Fruit fly (Drosophila melanogaster): ENCODE results near the gene yellow-f.
A peak's percentile ranks its signal among the peaks of the same experiment; 100 is the strongest.

The yellow-f gene

DNA sequence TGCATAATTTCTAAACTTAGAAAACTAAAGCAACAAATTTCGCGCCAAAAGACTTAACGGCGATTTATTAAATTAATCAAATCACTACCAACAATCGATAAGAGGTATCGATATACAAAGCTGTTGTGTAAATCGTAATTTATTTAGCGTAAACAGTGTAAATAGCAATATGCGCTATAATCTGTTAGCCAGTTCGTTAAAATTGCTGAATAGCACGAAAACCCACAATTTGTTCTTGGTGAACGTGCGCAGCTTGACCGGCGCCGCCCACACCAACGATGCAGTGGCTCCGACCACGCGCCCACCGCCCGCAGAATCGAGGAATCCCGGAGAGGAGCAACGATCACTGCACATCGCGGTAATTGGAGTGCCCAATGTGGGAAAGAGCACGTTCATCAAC is 2.5 kb upstream of the yellow-f start, which contains the start of gene CG7488:
Gene CG7488 (plus strand): TSS at position 99 of the 400 bp plus-strand sequence.
- TF ChIP-seq Abd-B (GFP tag; optimal IDR thresholded peaks at IDR 0.05), result no peak
- no peak for TF ChIP-seq tai (GFP tag; optimal IDR thresholded peaks at IDR 0.05)
- no peak for TF ChIP-seq dmrt93B (GFP tag; optimal IDR thresholded peaks at IDR 0.05)
- no peak for TF ChIP-seq h (GFP tag; optimal IDR thresholded peaks at IDR 0.05)
- TF ChIP-seq Rel (GFP tag; optimal IDR thresholded peaks at IDR 0.05), result no peak
- TF ChIP-seq Rel (tag; optimal IDR thresholded peaks at IDR 0.05), result no peak
- TF ChIP-seq woc (GFP tag; optimal IDR thresholded peaks at IDR 0.05), result no peak
- no peak for TF ChIP-seq Myc (optimal IDR thresholded peaks at IDR 0.05)
- no peak for TF ChIP-seq CG9705 (GFP tag; optimal IDR thresholded peaks at IDR 0.05)
- no peak for TF ChIP-seq HLH106 (tag; optimal IDR thresholded peaks at IDR 0.05)
- TF ChIP-seq pan (optimal IDR thresholded peaks at IDR 0.05), result no peak
- TF ChIP-seq Dfd (GFP tag; optimal IDR thresholded peaks at IDR 0.05), result no peak

DNA sequence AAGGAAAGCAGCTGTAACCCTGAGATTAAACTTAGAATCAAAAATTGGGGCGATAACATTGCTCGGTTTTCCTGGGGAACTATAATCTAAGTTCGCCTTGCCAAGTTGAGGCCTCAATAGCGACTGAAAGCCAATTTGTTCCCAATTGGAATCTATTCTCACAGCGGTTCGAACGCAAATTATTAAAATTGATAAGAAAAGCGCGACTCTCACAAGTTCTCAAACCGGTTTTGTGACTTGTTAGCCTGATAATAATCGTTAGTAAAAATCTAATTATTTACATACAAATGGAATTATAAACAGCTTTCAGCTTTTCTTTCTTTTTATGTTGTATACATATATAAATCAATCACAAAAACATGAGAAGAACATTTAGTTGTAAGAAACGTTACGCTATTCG is 2.0 kb upstream of the yellow-f start, which contains the start of gene yellow-f2:
Gene yellow-f2 (minus strand): TSS at position 101 of the 400 bp plus-strand sequence.
- TF ChIP-seq GATAd (GFP tag; optimal IDR thresholded peaks at IDR 0.05), result no peak
- TF ChIP-seq CrebA (GFP tag; optimal IDR thresholded peaks at IDR 0.05; ENCODE audit: borderline replicate concordance), result no peak
- no peak for TF ChIP-seq Jra (GFP tag; optimal IDR thresholded peaks at IDR 0.05)
- TF ChIP-seq pan (optimal IDR thresholded peaks at IDR 0.05), result no peak
- no peak for TF ChIP-seq sv (GFP tag; optimal IDR thresholded peaks at IDR 0.05)
- no peak for TF ChIP-seq brk (GFP tag; optimal IDR thresholded peaks at IDR 0.05)
- no peak for TF ChIP-seq br (GFP tag; optimal IDR thresholded peaks at IDR 0.05)
- TF ChIP-seq Dif (GFP tag; optimal IDR thresholded peaks at IDR 0.05; ENCODE audit: partially characterized antibody), result no peak
- no peak for TF ChIP-seq psq (GFP tag; optimal IDR thresholded peaks at IDR 0.05)
- no peak for TF ChIP-seq usp (GFP tag; optimal IDR thresholded peaks at IDR 0.05)
- TF ChIP-seq CG32264 (GFP tag; optimal IDR thresholded peaks at IDR 0.05), result no peak
- TF ChIP-seq OdsH (GFP tag; optimal IDR thresholded peaks at IDR 0.05), result no peak
- TF ChIP-seq Rel (GFP tag; optimal IDR thresholded peaks at IDR 0.05), result no peak
- no peak for TF ChIP-seq Rel (tag; optimal IDR thresholded peaks at IDR 0.05)
- no peak for TF ChIP-seq Hr78 (GFP tag; optimal IDR thresholded peaks at IDR 0.05)

dm6 chr3R:12988411-12988810 is 4.6 kb downstream of the yellow-f start, which contains the start of gene CG14383:
CG14383 (minus strand) TSS chr3R:12988511.
- TF ChIP-seq foxo (GFP tag; optimal IDR thresholded peaks at IDR 0.05), result no peak
- no peak for TF ChIP-seq Dif (GFP tag; optimal IDR thresholded peaks at IDR 0.05; ENCODE audit: partially characterized antibody)
- TF ChIP-seq CG9705 (GFP tag; optimal IDR thresholded peaks at IDR 0.05), result no peak

DNA sequence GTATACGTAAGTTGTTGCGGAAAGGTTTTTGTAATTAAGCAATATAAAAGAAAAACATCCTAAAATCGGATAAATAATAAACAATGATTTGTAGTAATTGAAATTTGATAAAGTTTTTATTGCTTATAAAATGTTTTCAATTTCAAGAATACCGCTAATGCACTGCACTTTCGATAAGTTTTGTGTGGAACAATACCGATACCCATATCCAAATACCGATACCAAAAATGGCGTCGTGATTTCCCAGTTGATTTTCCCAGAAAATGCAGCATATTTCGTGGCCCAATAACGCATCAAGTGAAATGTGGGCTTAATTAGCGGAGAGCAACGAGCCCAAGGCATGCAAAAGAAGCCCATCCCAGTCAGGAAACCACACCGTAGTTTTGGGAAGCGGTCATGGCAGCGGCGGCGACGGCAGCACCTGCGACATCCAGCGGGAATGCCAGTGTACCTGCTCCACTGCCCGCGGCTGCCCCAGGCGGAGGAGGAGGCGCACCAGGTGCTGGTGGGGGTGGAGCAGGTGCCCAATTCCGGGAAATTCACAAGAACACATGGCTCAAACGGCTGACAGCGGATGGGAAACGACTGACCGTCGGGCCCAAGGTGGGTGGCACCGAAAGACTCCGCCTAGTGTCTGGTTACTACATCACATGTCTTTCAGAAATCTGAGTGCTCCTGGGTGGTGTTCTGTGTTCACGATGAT is 7.0 kb downstream of the yellow-f start, which contains the start of gene CG31342:
Gene CG31342 (plus strand): TSS at position 214 of the 703 bp plus-strand sequence.
- TF ChIP-seq woc (GFP tag; optimal IDR thresholded peaks at IDR 0.05) (no peak), Vsx2 (GFP tag; optimal IDR thresholded peaks at IDR 0.05; ENCODE audit: partially characterized antibody) (no peak), GATAd (GFP tag; optimal IDR thresholded peaks at IDR 0.05) (no peak), jim (GFP tag; optimal IDR thresholded peaks at IDR 0.05) (no peak), OdsH (GFP tag; optimal IDR thresholded peaks at IDR 0.05) (no peak), ey (GFP tag; optimal IDR thresholded peaks at IDR 0.05) (peak; percentile 13), Rel (GFP tag; optimal IDR thresholded peaks at IDR 0.05) (no peak), Rel (tag; optimal IDR thresholded peaks at IDR 0.05) (peak; percentile 20)

- TF ChIP-seq ey (GFP tag; optimal IDR thresholded peaks at IDR 0.05) (no peak), GATAd (GFP tag; optimal IDR thresholded peaks at IDR 0.05) (no peak), woc (GFP tag; optimal IDR thresholded peaks at IDR 0.05) (no peak), Abd-B (GFP tag; optimal IDR thresholded peaks at IDR 0.05) (no peak), CrebA (GFP tag; optimal IDR thresholded peaks at IDR 0.05; ENCODE audit: borderline replicate concordance) (no peak), psq (GFP tag; optimal IDR thresholded peaks at IDR 0.05) (no peak), pan (optimal IDR thresholded peaks at IDR 0.05) (no peak), fru (GFP tag; optimal IDR thresholded peaks at IDR 0.05) (no peak), CG32264 (GFP tag; optimal IDR thresholded peaks at IDR 0.05) (no peak), OdsH (GFP tag; optimal IDR thresholded peaks at IDR 0.05) (no peak), Rel (GFP tag; optimal IDR thresholded peaks at IDR 0.05) (no peak), Rel (tag; optimal IDR thresholded peaks at IDR 0.05) (no peak)
Observed at dm6 chr3R:12982982-12983633, 9.9 kb downstream of the yellow-f start.

All from whole organism, wandering third instar larva.